Fruit fly (Drosophila melanogaster) whole organism, embryonic: ENCODE data around the gene CG33941.

Experiments used
- CG34376 ChIP-seq: fragments of 200-800 bp; sonication (Bioruptor generic); optimal IDR thresholded peaks from 2 replicates; lab custom pipeline; 2018; ENCODE audit warnings: missing biosample characterization, mild to moderate bottlenecking, missing genetic modification characterization
- Gug ChIP-seq: fragments of 200-800 bp; sonication (Bioruptor generic); IDR thresholded peaks from 4 replicates; pipeline ENCODE4 v1.3.6; 2022; ENCODE audit warnings: missing biosample characterization, missing genetic modification characterization
- gro ChIP-seq: fragments of 200-800 bp; sonication (Bioruptor generic); optimal IDR thresholded peaks from 2 replicates; lab custom pipeline; 2016; ENCODE audit warnings: missing biosample characterization, missing genetic modification characterization
- hth ChIP-seq: fragments of >200 bp; optimal IDR thresholded peaks from 2 replicates; lab custom pipeline; 2017; ENCODE audit warnings: inconsistent platforms
- lov ChIP-seq, 2 experiments: fragments of 200-800 bp in 1 of 2; fragments of >200 bp in 1 of 2; sonication (Bioruptor generic) in 1 of 2; IDR thresholded peaks in 1 of 2; optimal IDR thresholded peaks in 1 of 2; 2 replicates in 1 of 2; 3 replicates in 1 of 2; pipeline versions ENCODE4 v1.3.6 to Lab custom; 2017 to 2022; ENCODE audit warnings: missing biosample characterization in 1 of 2, missing genetic modification characterization in 1 of 2

DNA sequence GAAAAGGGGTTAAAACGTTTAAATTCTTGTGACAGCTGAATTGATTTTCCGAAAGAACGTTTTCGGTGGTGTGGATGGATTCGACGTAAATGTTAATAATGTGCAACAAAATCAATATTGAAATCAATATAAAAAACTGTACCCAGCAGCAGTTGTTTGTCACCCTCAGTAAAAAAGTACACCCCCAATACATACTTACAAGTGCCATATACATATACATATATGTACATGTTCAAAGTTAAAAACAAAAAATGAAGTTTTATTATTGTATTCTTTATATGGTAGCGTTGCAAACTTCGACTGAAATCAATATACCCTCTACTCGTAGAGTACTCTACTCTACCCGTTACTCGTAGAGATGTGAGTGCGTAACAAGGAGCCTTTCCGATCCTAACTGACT is 20.2 kb downstream of the CG33941 start:
- TF ChIP-seq lov (optimal IDR thresholded peaks at IDR 0.05; lab: Kevin White, UChicago) (no peak), lov (GFP tag; IDR thresholded peaks at IDR 0.05; lab: Robert Waterston, UW) (no peak), Gug (GFP tag; lab: Robert Waterston, UW) (no peak), hth (lab: Kevin White, UChicago) (no peak), gro (no peak), CG34376 (GFP tag; lab: Kevin White, UChicago) (no peak)
